Fruit fly (Drosophila melanogaster) whole organism, pupa: Measurements from ENCODE around the gene CG7739.
A peak's percentile ranks its signal among the peaks of the same experiment; 100 is the strongest.

Experiments
- CG12605 ChIP-seq: fragments of 200-800 bp; sonication (Bioruptor generic); IDR thresholded peaks from 2 replicates; pipeline ENCODE4 v1.3.6; 2022; ENCODE audit warnings: missing biosample characterization, missing genetic modification characterization
- D1 ChIP-seq: fragments of 200-800 bp; sonication (Bioruptor generic); optimal IDR thresholded peaks from 2 replicates; lab custom pipeline; 2018; ENCODE audit warnings: missing biosample characterization, mild to moderate bottlenecking, missing genetic modification characterization, moderate library complexity
- EcR ChIP-seq: fragments of 200-800 bp; sonication (Bioruptor generic); optimal IDR thresholded peaks from 3 replicates; lab custom pipeline; 2019; ENCODE audit warnings: missing biosample characterization, missing genetic modification characterization, mild to moderate bottlenecking, moderate library complexity, missing genetic modification reagents

DNA sequence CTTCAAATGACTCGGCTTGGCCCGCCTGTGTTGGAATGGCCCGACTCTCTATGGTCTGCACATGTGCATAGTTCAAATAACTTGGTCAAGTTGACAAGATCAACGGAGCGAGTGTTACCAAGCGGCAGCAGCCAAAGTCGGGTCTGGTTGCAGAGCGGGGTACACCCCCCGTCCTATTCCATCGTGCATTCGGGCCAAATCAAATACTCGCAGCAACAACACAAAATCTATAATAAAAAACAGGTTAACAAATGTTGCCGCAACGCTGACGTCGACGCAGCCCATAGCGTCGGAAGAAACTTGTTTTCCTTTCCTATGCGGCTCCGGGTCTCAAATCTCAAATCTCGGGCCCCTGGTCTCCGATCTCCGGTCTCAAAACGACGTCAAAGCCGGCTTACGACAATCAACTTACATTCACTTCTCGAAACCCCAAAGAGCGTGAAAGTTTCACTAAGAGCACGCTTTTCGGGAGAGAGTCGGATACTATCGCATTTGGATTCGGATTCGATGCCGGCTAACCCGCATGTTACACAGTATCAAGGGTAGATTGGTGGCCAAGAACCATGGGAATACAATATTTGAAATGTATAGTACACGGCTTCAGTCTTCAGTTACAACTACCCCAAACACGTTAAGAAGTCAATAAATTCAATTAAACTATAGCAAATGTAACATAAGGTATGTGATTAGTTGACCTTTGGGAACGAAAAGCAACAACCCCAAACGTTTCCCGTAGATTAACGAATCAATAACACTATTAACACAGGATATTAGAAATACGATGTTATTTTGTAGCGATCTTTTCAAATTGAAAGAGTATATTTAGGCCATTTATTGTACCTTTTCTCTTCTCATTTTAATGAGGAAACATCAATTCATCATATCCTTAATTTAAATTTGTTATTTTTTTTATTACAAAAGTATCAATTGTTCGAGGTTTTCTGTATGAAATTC lies 28.3 kb downstream of the CG7739 start:
- no peak for TF ChIP-seq EcR (GFP tag; lab: Kevin White, UChicago)
- 0 out of 2 replicates have a peak, but pooled peaks have one; percentile 9 for TF ChIP-seq CG12605 (GFP tag; lab: Robert Waterston, UW)
- no peak for TF ChIP-seq D1
